Worm (Caenorhabditis elegans): ENCODE results near the gene glr-1.

DNA sequence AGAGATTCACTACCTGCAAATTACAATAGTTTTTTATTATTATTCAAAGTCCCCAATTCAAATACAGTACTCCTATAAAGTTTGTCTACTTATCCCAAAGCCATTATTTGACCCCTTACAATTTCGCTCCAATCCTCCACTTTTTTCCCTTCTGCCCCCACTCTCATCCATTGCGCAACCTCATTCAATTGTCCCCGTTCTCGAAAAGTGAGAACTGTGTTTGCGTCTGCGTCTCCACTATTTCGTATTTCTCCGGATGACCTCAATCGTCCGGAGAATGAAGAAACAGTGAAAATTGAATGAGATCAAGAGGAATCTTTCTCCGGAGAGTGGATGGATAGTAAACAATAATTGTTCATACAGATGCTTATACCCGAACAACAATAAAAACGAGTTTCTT, 8.2 kb upstream of the glr-1 start:
- TF ChIP-seq R02D3.7 (tag; optimal IDR thresholded peaks at IDR 0.05) (no peak), nhr-237 (tag; optimal IDR thresholded peaks at IDR 0.05) (no peak), mdl-1 (tag; optimal IDR thresholded peaks at IDR 0.05) (no peak), hmg-11 (tag; optimal IDR thresholded peaks at IDR 0.05) (no peak), fos-1 (tag; optimal IDR thresholded peaks at IDR 0.05) (no peak), zag-1 (tag; optimal IDR thresholded peaks at IDR 0.05) (no peak), unc-39 (tag; optimal IDR thresholded peaks at IDR 0.05) (no peak), fkh-10 (GFP tag; optimal IDR thresholded peaks at IDR 0.05) (no peak), ztf-4 (tag; optimal IDR thresholded peaks at IDR 0.05) (no peak), nfya-1 (tag; optimal IDR thresholded peaks at IDR 0.05; ENCODE audit: insufficient read depth) (no peak)
